Worm (Caenorhabditis elegans): ENCODE results near the gene srab-24.

Gene srab-24

ce11 chrIV:14244357-14244756 is 5.7 kb downstream of the srab-24 start, which contains the start of gene Y64G10A.2:
Gene Y64G10A.2 (minus strand): TSS chrIV:14244457.
- TF ChIP-seq ceh-36 (tag; optimal IDR thresholded peaks at IDR 0.05): no peak
- no peak for TF ChIP-seq B0310.2 (tag; optimal IDR thresholded peaks at IDR 0.05)
- no peak for TF ChIP-seq hmbx-1 (tag; optimal IDR thresholded peaks at IDR 0.05)
- TF ChIP-seq scrt-1 (GFP tag; IDR thresholded peaks at IDR 0.05): no peak
- no peak for TF ChIP-seq ama-1 (optimal IDR thresholded peaks at IDR 0.05)
- TF ChIP-seq aly-1 (tag; optimal IDR thresholded peaks at IDR 0.05): no peak
- no peak for TF ChIP-seq flt-1 (GFP tag; IDR thresholded peaks at IDR 0.05)
- TF ChIP-seq pes-1 (GFP tag; IDR thresholded peaks at IDR 0.05): no peak

- no peak for TF ChIP-seq hmg-4 (GFP tag; optimal IDR thresholded peaks at IDR 0.05)
- TF ChIP-seq tbx-11 (GFP tag; IDR thresholded peaks at IDR 0.05): no peak
- TF ChIP-seq ceh-36 (tag; optimal IDR thresholded peaks at IDR 0.05): no peak
- TF ChIP-seq tbx-37 (GFP tag; conservative IDR thresholded peaks at IDR 0.05): no peak
Measured at ce11 chrIV:14241382-14242122, 8.5 kb downstream of the srab-24 start, which contains the start of gene Y64G10A.10. Gene Y64G10A.10 (minus strand): TSS chrIV:14241432.

- no peak for TF ChIP-seq ets-7 (tag; optimal IDR thresholded peaks at IDR 0.05)
- no peak for TF ChIP-seq scrt-1 (GFP tag; IDR thresholded peaks at IDR 0.05)
- no peak for TF ChIP-seq hmbx-1 (tag; optimal IDR thresholded peaks at IDR 0.05)
- TF ChIP-seq ceh-13 (GFP tag; optimal IDR thresholded peaks at IDR 0.05): no peak
- no peak for TF ChIP-seq hnd-1 (tag; optimal IDR thresholded peaks at IDR 0.05)
- no peak for TF ChIP-seq flt-1 (GFP tag; IDR thresholded peaks at IDR 0.05)
- no peak for TF ChIP-seq tra-4 (tag; optimal IDR thresholded peaks at IDR 0.05)
- no peak for TF ChIP-seq pes-1 (GFP tag; IDR thresholded peaks at IDR 0.05)
- TF ChIP-seq B0310.2 (tag; optimal IDR thresholded peaks at IDR 0.05): no peak
- no peak for TF ChIP-seq F13C5.2 (tag; optimal IDR thresholded peaks at IDR 0.05)
- TF ChIP-seq tbx-11 (GFP tag; IDR thresholded peaks at IDR 0.05): no peak
- no peak for TF ChIP-seq hmg-4 (GFP tag; optimal IDR thresholded peaks at IDR 0.05)
- TF ChIP-seq ama-1 (optimal IDR thresholded peaks at IDR 0.05): no peak
- no peak for TF ChIP-seq sea-1 (GFP tag; conservative IDR thresholded peaks at IDR 0.05)
- no peak for TF ChIP-seq ceh-36 (tag; optimal IDR thresholded peaks at IDR 0.05)
- no peak for TF ChIP-seq tbx-37 (GFP tag; conservative IDR thresholded peaks at IDR 0.05)
- no peak for TF ChIP-seq aly-1 (tag; optimal IDR thresholded peaks at IDR 0.05)
Measured at ce11 chrIV:14238976-14239375, 11.0 kb downstream of the srab-24 start, which contains the start of gene Y64G10A.1. Gene Y64G10A.1 (minus strand): TSS chrIV:14239076.

ce11 chrIV:14230799-14231198 is 19.2 kb downstream of the srab-24 start, which contains the start of gene F02H6.6:
Gene F02H6.6 (minus strand): TSS chrIV:14230899.
- TF ChIP-seq aly-1 (tag; optimal IDR thresholded peaks at IDR 0.05) (no peak), ceh-36 (tag; optimal IDR thresholded peaks at IDR 0.05) (no peak), pes-1 (GFP tag; IDR thresholded peaks at IDR 0.05) (no peak), B0310.2 (tag; optimal IDR thresholded peaks at IDR 0.05) (no peak)

- TF ChIP-seq tra-4 (tag; optimal IDR thresholded peaks at IDR 0.05): no peak
- no peak for TF ChIP-seq B0310.2 (tag; optimal IDR thresholded peaks at IDR 0.05)
- no peak for TF ChIP-seq tbx-37 (GFP tag; conservative IDR thresholded peaks at IDR 0.05)
- TF ChIP-seq ama-1 (optimal IDR thresholded peaks at IDR 0.05): no peak
- no peak for TF ChIP-seq hmbx-1 (tag; optimal IDR thresholded peaks at IDR 0.05)
- no peak for TF ChIP-seq ceh-13 (GFP tag; optimal IDR thresholded peaks at IDR 0.05)
- no peak for TF ChIP-seq F13C5.2 (tag; optimal IDR thresholded peaks at IDR 0.05)
- TF ChIP-seq flt-1 (GFP tag; IDR thresholded peaks at IDR 0.05): no peak
- no peak for TF ChIP-seq ceh-36 (tag; optimal IDR thresholded peaks at IDR 0.05)
Measured at ce11 chrIV:14228069-14228468, 21.9 kb downstream of the srab-24 start, which contains the start of gene F02H6.7. Gene F02H6.7 (minus strand): TSS chrIV:14228169.

ce11 chrIV:14227138-14227537 is 22.9 kb downstream of the srab-24 start:
- no peak for TF ChIP-seq flt-1 (GFP tag; IDR thresholded peaks at IDR 0.05)

- TF ChIP-seq sea-1 (GFP tag; conservative IDR thresholded peaks at IDR 0.05) (no peak), tra-4 (tag; optimal IDR thresholded peaks at IDR 0.05) (no peak), ceh-36 (tag; optimal IDR thresholded peaks at IDR 0.05) (no peak), scrt-1 (GFP tag; IDR thresholded peaks at IDR 0.05) (peak; percentile 58; the same call in 1 of the 2 replicates), ets-7 (tag; optimal IDR thresholded peaks at IDR 0.05) (no peak), aly-1 (tag; optimal IDR thresholded peaks at IDR 0.05) (no peak), flt-1 (GFP tag; IDR thresholded peaks at IDR 0.05) (peak; percentile 39; the same call in 1 of the 2 replicates), pes-1 (GFP tag; IDR thresholded peaks at IDR 0.05) (no peak), hnd-1 (tag; optimal IDR thresholded peaks at IDR 0.05) (peak; percentile 8), F13C5.2 (tag; optimal IDR thresholded peaks at IDR 0.05) (peak; percentile 36), tbx-37 (GFP tag; conservative IDR thresholded peaks at IDR 0.05) (no peak), B0310.2 (tag; optimal IDR thresholded peaks at IDR 0.05) (no peak), hmg-4 (GFP tag; optimal IDR thresholded peaks at IDR 0.05) (no peak), ceh-13 (GFP tag; optimal IDR thresholded peaks at IDR 0.05) (no peak), tbx-11 (GFP tag; IDR thresholded peaks at IDR 0.05) (no peak), ama-1 (optimal IDR thresholded peaks at IDR 0.05) (no peak), hmbx-1 (tag; optimal IDR thresholded peaks at IDR 0.05) (no peak)
Measured at ce11 chrIV:14224912-14225311, 25.1 kb downstream of the srab-24 start.

- TF ChIP-seq hmbx-1 (tag; optimal IDR thresholded peaks at IDR 0.05) (no peak), ceh-36 (tag; optimal IDR thresholded peaks at IDR 0.05) (no peak), hmg-4 (GFP tag; optimal IDR thresholded peaks at IDR 0.05) (no peak), hnd-1 (tag; optimal IDR thresholded peaks at IDR 0.05) (no peak), B0310.2 (tag; optimal IDR thresholded peaks at IDR 0.05) (no peak), ets-7 (tag; optimal IDR thresholded peaks at IDR 0.05) (no peak), tra-4 (tag; optimal IDR thresholded peaks at IDR 0.05) (no peak), ama-1 (optimal IDR thresholded peaks at IDR 0.05) (no peak)
Measured at ce11 chrIV:14219714-14220113, 30.3 kb downstream of the srab-24 start, which contains the start of gene sqrd-1. Gene sqrd-1 (plus strand): TSS chrIV:14219871.
